Fruit fly (Drosophila melanogaster) whole organism, wandering third instar larva: ENCODE data around the gene CG15167.

ENCODE experiments used
- Abd-B ChIP-seq: fragments of >200 bp; optimal IDR thresholded peaks from 2 replicates; lab custom pipeline; 2017; ENCODE audit warnings: missing biosample characterization, missing genetic modification characterization
- CG32264 ChIP-seq: fragments of 200-800 bp; sonication (Bioruptor generic); optimal IDR thresholded peaks from 2 replicates; lab custom pipeline; 2016; ENCODE audit warnings: missing biosample characterization, missing genetic modification characterization
- CG9705 ChIP-seq: fragments of 200-800 bp; sonication (Bioruptor generic); optimal IDR thresholded peaks from 2 replicates; lab custom pipeline; 2018; ENCODE audit warnings: missing biosample characterization, mild to moderate bottlenecking, missing genetic modification characterization
- CrebA ChIP-seq: fragments of 200-800 bp; sonication (Bioruptor generic); optimal IDR thresholded peaks from 2 replicates; lab custom pipeline; 2016; ENCODE audit warnings: missing biosample characterization, mild to moderate bottlenecking, missing genetic modification characterization, borderline replicate concordance
- Dfd ChIP-seq: fragments of >200 bp; optimal IDR thresholded peaks from 2 replicates; lab custom pipeline; 2017; ENCODE audit warnings: missing biosample characterization, missing genetic modification characterization
- Dif ChIP-seq: fragments of 200-275, 200-300 bp; sonication (Bioruptor generic); optimal IDR thresholded peaks from 2 replicates; lab custom pipeline; 2018; ENCODE audit warnings: missing biosample characterization, missing genetic modification characterization; ENCODE audit not compliant: partially characterized antibody
- GATAd ChIP-seq: sonication (Bioruptor generic); optimal IDR thresholded peaks from 2 replicates; lab custom pipeline; 2016; ENCODE audit warnings: missing biosample characterization, missing genetic modification characterization
- HLH106 ChIP-seq: fragments of 200-800 bp; optimal IDR thresholded peaks from 3 replicates; lab custom pipeline; 2019; ENCODE audit warnings: missing biosample characterization, mild to moderate bottlenecking, missing genetic modification characterization, moderate library complexity
- Hnf4 ChIP-seq: fragments of 200-800 bp; sonication (Bioruptor generic); optimal IDR thresholded peaks from 2 replicates; lab custom pipeline; 2016; ENCODE audit warnings: missing biosample characterization, mild to moderate bottlenecking, missing genetic modification characterization
- Hr78 ChIP-seq: fragments of >200 bp; optimal IDR thresholded peaks from 2 replicates; lab custom pipeline; 2017; ENCODE audit warnings: missing biosample characterization, missing genetic modification characterization
- Hr83 ChIP-seq: fragments of 200-300 bp; sonication (Bioruptor generic); optimal IDR thresholded peaks from 2 replicates; lab custom pipeline; 2016; ENCODE audit warnings: missing biosample characterization, mild to moderate bottlenecking, missing genetic modification characterization, moderate library complexity; ENCODE audit not compliant: poor library complexity, severe bottlenecking
- Jra ChIP-seq: sonication (Bioruptor generic); optimal IDR thresholded peaks from 2 replicates; lab custom pipeline; 2016; ENCODE audit warnings: missing biosample characterization, missing genetic modification characterization
- Mio ChIP-seq: sonication (Bioruptor generic); optimal IDR thresholded peaks from 2 replicates; lab custom pipeline; 2016; ENCODE audit warnings: missing biosample characterization, missing genetic modification characterization
- Myc ChIP-seq: fragments of >200 bp; optimal IDR thresholded peaks from 2 replicates; lab custom pipeline; 2017
- N ChIP-seq: fragments of >200 bp; optimal IDR thresholded peaks from 2 replicates; lab custom pipeline; 2018; ENCODE audit warnings: missing biosample characterization, missing external identifiers, missing genetic modification characterization
- OdsH ChIP-seq: fragments of 200-800 bp; sonication (Bioruptor generic); optimal IDR thresholded peaks from 2 replicates; lab custom pipeline; 2016; ENCODE audit warnings: missing biosample characterization, mild to moderate bottlenecking, missing genetic modification characterization
- Rel ChIP-seq, 2 experiments: fragments of 200-800 bp; sonication (Bioruptor generic) in 1 of 2; optimal IDR thresholded peaks; 2 replicates in 1 of 2; 3 replicates in 1 of 2; lab custom pipeline; 2016 to 2019; ENCODE audit warnings: mild to moderate bottlenecking in 2 of 2, missing biosample characterization in 2 of 2, missing genetic modification characterization in 2 of 2, moderate library complexity in 1 of 2
- Sp1 ChIP-seq: fragments of 200-800 bp; sonication (Bioruptor generic); optimal IDR thresholded peaks from 3 replicates; lab custom pipeline; 2019; ENCODE audit warnings: missing biosample characterization, mild to moderate bottlenecking, missing genetic modification characterization, moderate library complexity
- Vsx2 ChIP-seq: fragments of 200-300, 225-300 bp; sonication (Bioruptor generic); optimal IDR thresholded peaks from 2 replicates; lab custom pipeline; 2018; ENCODE audit warnings: missing biosample characterization, missing genetic modification characterization; ENCODE audit not compliant: partially characterized antibody
- br ChIP-seq: fragments of 200-800 bp; sonication (Bioruptor generic); optimal IDR thresholded peaks from 2 replicates; lab custom pipeline; 2016; ENCODE audit warnings: missing biosample characterization, missing genetic modification characterization
- brk ChIP-seq: fragments of 200-800 bp; sonication (Bioruptor generic); optimal IDR thresholded peaks from 2 replicates; lab custom pipeline; 2016; ENCODE audit warnings: missing biosample characterization, mild to moderate bottlenecking, missing genetic modification characterization
- dl ChIP-seq, 2 experiments: fragments of 175-275, 200-275 bp in 1 of 2; fragments of 200-275 bp in 1 of 2; sonication (Bioruptor generic); optimal IDR thresholded peaks; lab custom pipeline; 2018; ENCODE audit warnings: mild to moderate bottlenecking in 2 of 2, missing biosample characterization in 2 of 2, missing genetic modification characterization in 2 of 2, moderate library complexity in 2 of 2; ENCODE audit not compliant: partially characterized antibody in 2 of 2, insufficient read depth in 1 of 2
- dmrt93B ChIP-seq: fragments of 200-800 bp; sonication (Bioruptor generic); optimal IDR thresholded peaks from 2 replicates; lab custom pipeline; 2018; ENCODE audit warnings: missing biosample characterization, mild to moderate bottlenecking, missing genetic modification characterization
- dsf ChIP-seq: sonication (Bioruptor generic); optimal IDR thresholded peaks from 2 replicates; lab custom pipeline; 2016; ENCODE audit warnings: missing biosample characterization, missing genetic modification characterization, borderline replicate concordance
- ey ChIP-seq: fragments of 200-800 bp; sonication (Bioruptor generic); optimal IDR thresholded peaks from 2 replicates; lab custom pipeline; 2016; ENCODE audit warnings: missing biosample characterization, missing genetic modification characterization
- foxo ChIP-seq, 2 experiments: fragments of 200-800 bp; sonication (Bioruptor generic); optimal IDR thresholded peaks; 2 replicates in 1 of 2; 3 replicates in 1 of 2; lab custom pipeline; 2016 to 2017; ENCODE audit warnings: missing biosample characterization in 2 of 2, missing genetic modification characterization in 2 of 2
- fru ChIP-seq: fragments of 200-800 bp; sonication (Bioruptor generic); optimal IDR thresholded peaks from 3 replicates; lab custom pipeline; 2016; ENCODE audit warnings: missing biosample characterization, mild to moderate bottlenecking, missing genetic modification characterization
- h ChIP-seq: fragments of 200-800 bp; sonication (Bioruptor generic); optimal IDR thresholded peaks from 3 replicates; lab custom pipeline; 2016; ENCODE audit warnings: missing biosample characterization, mild to moderate bottlenecking, missing genetic modification characterization
- jim ChIP-seq: fragments of 175-275, 200-325 bp; sonication (Bioruptor generic); optimal IDR thresholded peaks from 2 replicates; lab custom pipeline; 2016; ENCODE audit warnings: missing biosample characterization, mild to moderate bottlenecking, missing genetic modification characterization
- lola ChIP-seq: fragments of >200 bp; optimal IDR thresholded peaks from 2 replicates; lab custom pipeline; 2017; ENCODE audit warnings: missing biosample characterization, missing genetic modification characterization
- pan ChIP-seq: fragments of >200 bp; optimal IDR thresholded peaks from 2 replicates; lab custom pipeline; 2017
- psq ChIP-seq: fragments of 200-800 bp; sonication (Bioruptor generic); optimal IDR thresholded peaks from 3 replicates; lab custom pipeline; 2017; ENCODE audit warnings: missing biosample characterization, mild to moderate bottlenecking, missing genetic modification characterization, moderate library complexity
- rgr ChIP-seq: fragments of 200-800 bp; sonication (Bioruptor generic); optimal IDR thresholded peaks from 3 replicates; lab custom pipeline; 2016; ENCODE audit warnings: missing biosample characterization, mild to moderate bottlenecking, missing genetic modification characterization
- sage ChIP-seq: fragments of 200-800 bp; sonication (Bioruptor generic); optimal IDR thresholded peaks from 2 replicates; lab custom pipeline; 2016; ENCODE audit warnings: missing biosample characterization, mild to moderate bottlenecking, missing genetic modification characterization
- sv ChIP-seq: fragments of 200-800 bp; sonication (Bioruptor generic); optimal IDR thresholded peaks from 3 replicates; lab custom pipeline; 2016; ENCODE audit warnings: missing biosample characterization, missing genetic modification characterization
- tai ChIP-seq: sonication (Bioruptor generic); optimal IDR thresholded peaks from 2 replicates; lab custom pipeline; 2016; ENCODE audit warnings: missing biosample characterization, missing genetic modification characterization
- usp ChIP-seq: fragments of >200 bp; optimal IDR thresholded peaks from 2 replicates; lab custom pipeline; 2017; ENCODE audit warnings: missing biosample characterization, missing genetic modification characterization
- woc ChIP-seq: sonication (Bioruptor generic); optimal IDR thresholded peaks from 2 replicates; lab custom pipeline; 2016; ENCODE audit warnings: missing biosample characterization, mild to moderate bottlenecking, missing genetic modification characterization

The CG15167 gene

dm6 chr2L:18702721-18703488 is 37.3 kb upstream of the CG15167 start, which contains the start of the genes CG10376 and CG10343:
CG10376 (minus strand) TSS chr2L:18703105.
CG10343 (plus strand) TSS chr2L:18703473.
- TF ChIP-seq ey (GFP tag; lab: Kevin White, UChicago) (peak; percentile 56), brk (GFP tag; lab: Kevin White, UChicago) (no peak), jim (GFP tag; lab: Kevin White, UChicago) (no peak), br (no peak), foxo (GFP tag; optimal IDR thresholded peaks at IDR 0.05; lab: Kevin White, UChicago) (peak in 1 of 2 experiments; percentile 85), Abd-B (no peak), dmrt93B (GFP tag; lab: Kevin White, UChicago) (peak; percentile 83), N (GFP tag; lab: Kevin White, UChicago) (peak; percentile 98), Hnf4 (GFP tag; lab: Kevin White, UChicago) (peak; percentile 57), sage (no peak), Dfd (GFP tag; lab: Kevin White, UChicago) (no peak), sv (GFP tag; lab: Kevin White, UChicago) (peak; percentile 34), GATAd (GFP tag; lab: Kevin White, UChicago) (no peak), CrebA (GFP tag; lab: Kevin White, UChicago) (no peak), rgr (peak; percentile 77), Jra (GFP tag; lab: Kevin White, UChicago) (no peak), Mio (GFP tag; lab: Kevin White, UChicago) (no peak), fru (GFP tag; lab: Kevin White, UChicago) (peak; percentile 70), Rel (GFP tag; optimal IDR thresholded peaks at IDR 0.05; lab: Kevin White, UChicago) (no peak), Rel (tag; optimal IDR thresholded peaks at IDR 0.05; lab: Kevin White, UChicago) (peak; percentile 62), usp (GFP tag; lab: Kevin White, UChicago) (no peak), CG9705 (GFP tag; lab: Kevin White, UChicago) (peak; percentile 79), dsf (GFP tag; lab: Kevin White, UChicago) (no peak), Sp1 (GFP tag; lab: Kevin White, UChicago) (peak; percentile 87), Hr78 (GFP tag; lab: Kevin White, UChicago) (peak; percentile 90), dl (GFP tag; optimal IDR thresholded peaks at IDR 0.05; lab: Kevin White, UChicago; ENCODE audit: insufficient read depth in 1 of 2, partially characterized antibody in 2 of 2) (no peak), pan (no peak), woc (peak; percentile 76), Myc (lab: Kevin White, UChicago) (peak; percentile 9), Dif (GFP tag; lab: Kevin White, UChicago) (no peak), h (GFP tag; lab: Kevin White, UChicago) (peak; percentile 68), tai (GFP tag; lab: Kevin White, UChicago) (no peak), Hr83 (GFP tag; lab: Kevin White, UChicago) (no peak), Vsx2 (GFP tag; lab: Kevin White, UChicago) (no peak), psq (GFP tag; lab: Kevin White, UChicago) (peak; percentile 85), OdsH (GFP tag; lab: Kevin White, UChicago) (peak; percentile 71), CG32264 (no peak), HLH106 (peak; percentile 92), lola (GFP tag; lab: Kevin White, UChicago) (no peak)

dm6 chr2L:18705617-18706046 is 34.5 kb upstream of the CG15167 start, which contains the start of gene Jwa:
Jwa (minus strand) TSS chr2L:18705703.
- TF ChIP-seq Dfd (GFP tag; lab: Kevin White, UChicago) (no peak), N (GFP tag; lab: Kevin White, UChicago) (no peak), Jra (GFP tag; lab: Kevin White, UChicago) (peak; percentile 97), sv (GFP tag; lab: Kevin White, UChicago) (peak; percentile 89), foxo (GFP tag; optimal IDR thresholded peaks at IDR 0.05; lab: Kevin White, UChicago) (peak; percentile 85 to 98), Abd-B (no peak), CrebA (GFP tag; lab: Kevin White, UChicago) (no peak), Hnf4 (GFP tag; lab: Kevin White, UChicago) (peak; percentile 98), pan (no peak), dmrt93B (GFP tag; lab: Kevin White, UChicago) (peak; percentile 68), CG9705 (GFP tag; lab: Kevin White, UChicago) (peak; percentile 74), usp (GFP tag; lab: Kevin White, UChicago) (no peak), sage (peak; percentile 57), woc (peak; percentile 88), jim (GFP tag; lab: Kevin White, UChicago) (peak; percentile 27), dl (GFP tag; optimal IDR thresholded peaks at IDR 0.05; lab: Kevin White, UChicago; ENCODE audit: insufficient read depth in 1 of 2, partially characterized antibody in 2 of 2) (no peak), br (peak; percentile 96), Hr83 (GFP tag; lab: Kevin White, UChicago) (peak; percentile 37), GATAd (GFP tag; lab: Kevin White, UChicago) (no peak), Mio (GFP tag; lab: Kevin White, UChicago) (peak; percentile 78), CG32264 (peak; percentile 65), Vsx2 (GFP tag; lab: Kevin White, UChicago) (no peak), Dif (GFP tag; lab: Kevin White, UChicago) (no peak), tai (GFP tag; lab: Kevin White, UChicago) (no peak), dsf (GFP tag; lab: Kevin White, UChicago) (peak; percentile 94), brk (GFP tag; lab: Kevin White, UChicago) (no peak), Hr78 (GFP tag; lab: Kevin White, UChicago) (no peak), HLH106 (peak; percentile 84), OdsH (GFP tag; lab: Kevin White, UChicago) (peak; percentile 90), psq (GFP tag; lab: Kevin White, UChicago) (peak; percentile 88), lola (GFP tag; lab: Kevin White, UChicago) (no peak), Rel (GFP tag; optimal IDR thresholded peaks at IDR 0.05; lab: Kevin White, UChicago) (no peak), Rel (tag; optimal IDR thresholded peaks at IDR 0.05; lab: Kevin White, UChicago) (peak; percentile 70), h (GFP tag; lab: Kevin White, UChicago) (peak; percentile 90), Myc (lab: Kevin White, UChicago) (no peak), rgr (peak; percentile 98), Sp1 (GFP tag; lab: Kevin White, UChicago) (peak; percentile 93), fru (GFP tag; lab: Kevin White, UChicago) (peak; percentile 92)
